Fruit fly (Drosophila melanogaster) whole organism, embryonic: ENCODE measurements around the gene CG43389.
A peak's percentile ranks its signal among the peaks of the same experiment; 100 is the strongest.

ENCODE experiments used
- CG4360 ChIP-seq: fragments of 200-800 bp; sonication (Bioruptor generic); IDR thresholded peaks from 2 replicates; pipeline ENCODE4 v1.3.6; 2022; ENCODE audit warnings: missing biosample characterization, missing genetic modification characterization
- CG8478 ChIP-seq: fragments of >200 bp; optimal IDR thresholded peaks from 2 replicates; lab custom pipeline; 2018
- Lim3 ChIP-seq: fragments of 200-800 bp; sonication (Bioruptor generic); IDR thresholded peaks from 2 replicates; pipeline ENCODE4 v1.3.6; 2022; ENCODE audit warnings: missing biosample characterization, missing genetic modification characterization
- Six4 ChIP-seq: fragments of 200-800 bp; sonication (Bioruptor generic); optimal IDR thresholded peaks from 2 replicates; lab custom pipeline; 2016; ENCODE audit warnings: missing biosample characterization, missing genetic modification characterization
- chm ChIP-seq: fragments of 200-800 bp; sonication (Bioruptor generic); IDR thresholded peaks from 2 replicates; pipeline ENCODE4 v1.3.6; 2022; ENCODE audit warnings: missing biosample characterization, missing genetic modification characterization
- insv ChIP-seq, 2 experiments: fragments of 200-800 bp; sonication (Bioruptor generic); optimal IDR thresholded peaks; 3 replicates each; lab custom pipeline; 2016 to 2018; ENCODE audit warnings: missing biosample characterization in 2 of 2, missing genetic modification characterization in 2 of 2

dm6 chr3L:3248714-3249663 lies 1.2 kb downstream of the CG43389 start:
- no peak for TF ChIP-seq insv (GFP tag; optimal IDR thresholded peaks at IDR 0.05; lab: Kevin White, UChicago)
- TF ChIP-seq chm (GFP tag; lab: Robert Waterston, UW): no peak
- TF ChIP-seq CG4360 (GFP tag; lab: Robert Waterston, UW): no peak
- no peak for TF ChIP-seq CG8478 (lab: Kevin White, UChicago)
- no peak for TF ChIP-seq Lim3 (GFP tag; lab: Robert Waterston, UW)
- peak; percentile 13 for TF ChIP-seq Six4 (GFP tag; lab: Kevin White, UChicago)
